Fruit fly (Drosophila melanogaster) whole organism, embryonic: ENCODE measurements around the gene Sfp26Ad.
A peak's percentile ranks its signal among the peaks of the same experiment; 100 is the strongest.

Source experiments
- Atf6 ChIP-seq: fragments of 200-800 bp; sonication (Bioruptor generic); IDR thresholded peaks from 2 replicates; pipeline ENCODE4 v1.3.6; 2022; ENCODE audit warnings: missing biosample characterization, missing genetic modification characterization
- CG1529 ChIP-seq: fragments of 200-800 bp; sonication (Bioruptor generic); optimal IDR thresholded peaks from 3 replicates; lab custom pipeline; 2018; ENCODE audit warnings: missing biosample characterization, missing genetic modification characterization
- CG4707 ChIP-seq: fragments of 200-800 bp; sonication (Bioruptor generic); optimal IDR thresholded peaks from 2 replicates; lab custom pipeline; 2018; ENCODE audit warnings: missing biosample characterization, mild to moderate bottlenecking, missing genetic modification characterization, moderate library complexity
- CG6765 ChIP-seq: fragments of 200-800 bp; sonication (Bioruptor generic); optimal IDR thresholded peaks from 3 replicates; lab custom pipeline; 2017; ENCODE audit warnings: missing biosample characterization, mild to moderate bottlenecking, missing genetic modification characterization
- Dip2 ChIP-seq: fragments of 200-800 bp; sonication (Bioruptor generic); IDR thresholded peaks from 2 replicates; pipeline ENCODE4 v1.3.6; 2022; ENCODE audit warnings: missing biosample characterization, missing genetic modification characterization
- Gug ChIP-seq: fragments of 200-800 bp; sonication (Bioruptor generic); IDR thresholded peaks from 4 replicates; pipeline ENCODE4 v1.3.6; 2022; ENCODE audit warnings: missing biosample characterization, missing genetic modification characterization
- PHDP ChIP-seq: fragments of 200-800 bp; sonication (Bioruptor generic); optimal IDR thresholded peaks from 3 replicates; lab custom pipeline; 2018; ENCODE audit warnings: missing biosample characterization, mild to moderate bottlenecking, missing genetic modification characterization, moderate library complexity
- chm ChIP-seq: fragments of 200-800 bp; sonication (Bioruptor generic); IDR thresholded peaks from 2 replicates; pipeline ENCODE4 v1.3.6; 2022; ENCODE audit warnings: missing biosample characterization, missing genetic modification characterization
- grn ChIP-seq: fragments of 200-800 bp; sonication (Bioruptor generic); optimal IDR thresholded peaks from 3 replicates; lab custom pipeline; 2017; ENCODE audit warnings: missing biosample characterization, missing genetic modification characterization
- salm ChIP-seq: fragments of 200-800 bp; sonication (Bioruptor generic); optimal IDR thresholded peaks from 2 replicates; lab custom pipeline; 2018; ENCODE audit warnings: missing biosample characterization, mild to moderate bottlenecking, missing genetic modification characterization

DNA sequence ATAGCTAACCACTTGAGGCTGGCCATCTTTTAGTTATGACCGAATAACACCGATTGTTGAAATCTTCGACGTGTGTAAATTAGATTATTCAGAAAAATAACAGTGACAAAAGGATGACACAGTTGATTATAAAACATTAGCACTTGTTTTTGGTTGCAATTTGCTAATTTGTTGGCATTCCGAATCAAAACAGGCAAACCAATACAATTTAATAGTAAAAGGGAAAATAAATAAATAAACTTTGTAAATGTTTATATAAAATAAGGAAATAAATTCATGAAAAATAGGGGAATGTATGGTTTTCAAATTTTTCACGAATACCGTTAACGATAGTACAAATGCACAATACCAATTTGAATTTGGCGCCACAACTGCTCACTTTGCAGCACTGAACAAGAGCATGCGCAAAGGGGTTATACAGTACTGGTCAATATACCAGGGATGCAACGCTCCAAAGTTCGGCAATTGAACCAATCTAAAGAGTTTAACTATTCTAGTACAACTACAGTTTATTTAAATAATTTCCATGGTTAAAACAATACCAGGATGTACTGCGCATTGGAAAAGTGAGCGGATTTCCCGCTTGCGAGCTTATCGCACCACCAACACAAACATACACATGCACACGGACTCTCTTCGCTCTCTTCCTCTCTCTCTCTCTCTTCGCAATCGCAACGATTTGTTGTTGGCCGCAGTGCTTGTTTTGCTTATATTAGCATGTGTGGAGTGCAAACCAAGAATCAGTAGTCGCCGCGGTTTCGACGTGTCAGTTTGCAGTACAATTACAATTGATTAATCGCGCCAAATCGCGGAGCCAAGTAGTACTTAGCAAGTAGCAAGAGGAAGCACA is at the start of gene Sfp26Ad, which contains the start of gene Gpdh1:
- TF ChIP-seq CG4707 (GFP tag; lab: Kevin White, UChicago) (peak; percentile 13), chm (GFP tag; lab: Robert Waterston, UW) (peak; percentile 73), grn (GFP tag; lab: Kevin White, UChicago) (peak; percentile 43), Gug (GFP tag; lab: Robert Waterston, UW) (peak; percentile 50; the same call in 3 of the 4 replicates), CG1529 (GFP tag; lab: Kevin White, UChicago) (peak; percentile 41), salm (tag; lab: Kevin White, UChicago) (peak; percentile 60), PHDP (tag; lab: Kevin White, UChicago) (peak; percentile 73), Atf6 (peak; percentile 70), CG6765 (peak; percentile 78), Dip2 (no peak)
